Worm (Caenorhabditis elegans) whole organism, L3 larva: ENCODE results near the gene Y32G9A.5.

Source experiments
- R02D3.7 ChIP-seq: fragments of 150-350 bp; optimal IDR thresholded peaks from 2 replicates; lab custom pipeline; 2014; ENCODE audit warnings: missing biosample characterization, missing genetic modification characterization
- aly-2 ChIP-seq: fragments of 150-350 bp; optimal IDR thresholded peaks from 2 replicates; lab custom pipeline; 2014; ENCODE audit warnings: missing biosample characterization, missing genetic modification characterization
- ceh-28 ChIP-seq: fragments of 150-350 bp; optimal IDR thresholded peaks from 2 replicates; lab custom pipeline; 2014; ENCODE audit warnings: missing biosample characterization, missing genetic modification reagents, missing genetic modification characterization
- ceh-9 ChIP-seq: sonication (generic microtip); optimal IDR thresholded peaks from 2 replicates; lab custom pipeline; 2018; ENCODE audit warnings: missing biosample characterization, missing genetic modification characterization
- egl-27 ChIP-seq: sonication (generic microtip); optimal IDR thresholded peaks from 4 replicates; lab custom pipeline; 2017; ENCODE audit warnings: missing biosample characterization, missing genetic modification reagents, missing genetic modification characterization
- elt-1 ChIP-seq: fragments of 150-350 bp; optimal IDR thresholded peaks from 2 replicates; lab custom pipeline; 2014; ENCODE audit warnings: missing biosample characterization, missing genetic modification characterization
- elt-2 ChIP-seq: sonication (generic microtip); optimal IDR thresholded peaks from 2 replicates; lab custom pipeline; 2016; ENCODE audit warnings: missing genetic modification reagents, mild to moderate bottlenecking, missing genetic modification characterization, missing compliant biosample characterization
- eor-1 ChIP-seq, 2 experiments: fragments of 150-350 bp; optimal IDR thresholded peaks; 2 replicates each; lab custom pipeline; 2014 to 2018; ENCODE audit warnings: missing biosample characterization in 2 of 2, missing genetic modification characterization in 2 of 2
- fkh-10 ChIP-seq: sonication (generic microtip); optimal IDR thresholded peaks from 2 replicates; lab custom pipeline; 2017; ENCODE audit warnings: missing biosample characterization, missing genetic modification reagents, missing genetic modification characterization
- fkh-2 ChIP-seq: fragments of 150-350 bp; optimal IDR thresholded peaks from 2 replicates; lab custom pipeline; 2014; ENCODE audit warnings: missing biosample characterization, missing genetic modification reagents, missing genetic modification characterization
- fos-1 ChIP-seq: fragments of 150-350 bp; optimal IDR thresholded peaks from 2 replicates; lab custom pipeline; 2014; ENCODE audit warnings: missing biosample characterization, missing genetic modification characterization
- hmg-11 ChIP-seq: sonication (generic microtip); optimal IDR thresholded peaks from 2 replicates; lab custom pipeline; 2016; ENCODE audit warnings: missing genetic modification characterization, missing compliant biosample characterization
- lin-15B ChIP-seq: fragments of 150-350 bp; optimal IDR thresholded peaks from 2 replicates; lab custom pipeline; 2014; ENCODE audit warnings: missing biosample characterization, missing genetic modification characterization
- lin-39 ChIP-seq: fragments of 150-350 bp; optimal IDR thresholded peaks from 2 replicates; lab custom pipeline; 2018; ENCODE audit warnings: missing biosample characterization, missing genetic modification reagents, missing genetic modification characterization
- mdl-1 ChIP-seq: fragments of 150-350 bp; optimal IDR thresholded peaks from 2 replicates; lab custom pipeline; 2014; ENCODE audit warnings: missing biosample characterization, missing genetic modification characterization
- nfya-1 ChIP-seq: sonication (generic microtip); optimal IDR thresholded peaks from 2 replicates; lab custom pipeline; 2017; ENCODE audit warnings: missing genetic modification characterization, mild to moderate bottlenecking, missing compliant biosample characterization, antibody characterized with exemption, moderate library complexity; ENCODE audit not compliant: insufficient read depth
- nhr-11 ChIP-seq: fragments of 150-350 bp; optimal IDR thresholded peaks from 2 replicates; lab custom pipeline; 2014; ENCODE audit warnings: missing biosample characterization, missing genetic modification characterization
- nhr-12 ChIP-seq: fragments of 150-350 bp; optimal IDR thresholded peaks from 2 replicates; lab custom pipeline; 2014; ENCODE audit warnings: missing biosample characterization, missing genetic modification characterization
- nhr-23 ChIP-seq: fragments of 150-350 bp; optimal IDR thresholded peaks from 2 replicates; lab custom pipeline; 2014; ENCODE audit warnings: missing biosample characterization, missing genetic modification reagents, missing genetic modification characterization
- nhr-237 ChIP-seq: fragments of 150-350 bp; optimal IDR thresholded peaks from 2 replicates; lab custom pipeline; 2014; ENCODE audit warnings: missing biosample characterization, missing genetic modification characterization
- nhr-25 ChIP-seq: sonication (generic microtip); optimal IDR thresholded peaks from 2 replicates; lab custom pipeline; 2017; ENCODE audit warnings: missing biosample characterization, missing genetic modification characterization
- nhr-28 ChIP-seq: fragments of 150-350 bp; optimal IDR thresholded peaks from 2 replicates; lab custom pipeline; 2014; ENCODE audit warnings: missing biosample characterization, missing genetic modification characterization
- nhr-43 ChIP-seq: sonication (generic microtip); optimal IDR thresholded peaks from 2 replicates; lab custom pipeline; 2016; ENCODE audit warnings: mild to moderate bottlenecking, missing genetic modification characterization, missing compliant biosample characterization; ENCODE audit not compliant: poor library complexity, severe bottlenecking
- nhr-76 ChIP-seq: fragments of 150-350 bp; sonication (generic microtip); optimal IDR thresholded peaks from 5 replicates; lab custom pipeline; 2014; ENCODE audit warnings: missing biosample characterization, missing genetic modification characterization
- nhr-77 ChIP-seq: fragments of 150-350 bp; optimal IDR thresholded peaks from 2 replicates; lab custom pipeline; 2014; ENCODE audit warnings: missing biosample characterization, missing genetic modification characterization
- pha-4 ChIP-seq: fragments of 150-350 bp; optimal IDR thresholded peaks from 2 replicates; lab custom pipeline; 2014; ENCODE audit warnings: missing biosample characterization, missing genetic modification reagents, missing genetic modification characterization
- pqm-1 ChIP-seq: fragments of 150-350 bp; optimal IDR thresholded peaks from 2 replicates; lab custom pipeline; 2017; ENCODE audit warnings: missing biosample characterization, missing genetic modification characterization, inconsistent platforms
- sea-2 ChIP-seq: fragments of 150-350 bp; sonication (generic microtip); optimal IDR thresholded peaks from 4 replicates; lab custom pipeline; 2014; ENCODE audit warnings: missing biosample characterization, missing genetic modification reagents, missing genetic modification characterization
- skn-1 ChIP-seq: fragments of 150-350 bp; optimal IDR thresholded peaks from 2 replicates; lab custom pipeline; 2014; ENCODE audit warnings: missing biosample characterization, missing genetic modification characterization
- tbx-2 ChIP-seq: sonication (generic microtip); optimal IDR thresholded peaks from 2 replicates; lab custom pipeline; 2016; ENCODE audit warnings: mild to moderate bottlenecking, missing genetic modification characterization, missing compliant biosample characterization
- unc-62 ChIP-seq: fragments of 150-350 bp; sonication (generic microtip); optimal IDR thresholded peaks from 4 replicates; lab custom pipeline; 2014; ENCODE audit warnings: missing biosample characterization, missing genetic modification reagents, missing genetic modification characterization
- zag-1 ChIP-seq: fragments of 150-350 bp; optimal IDR thresholded peaks from 2 replicates; lab custom pipeline; 2014; ENCODE audit warnings: missing biosample characterization, missing genetic modification characterization
- ztf-11 ChIP-seq: fragments of 150-350 bp; optimal IDR thresholded peaks from 2 replicates; lab custom pipeline; 2014; ENCODE audit warnings: missing biosample characterization, missing genetic modification characterization
- ztf-4 ChIP-seq: fragments of 150-350 bp; optimal IDR thresholded peaks from 2 replicates; lab custom pipeline; 2014; ENCODE audit warnings: missing biosample characterization, missing genetic modification characterization

The Y32G9A.5 gene

DNA sequence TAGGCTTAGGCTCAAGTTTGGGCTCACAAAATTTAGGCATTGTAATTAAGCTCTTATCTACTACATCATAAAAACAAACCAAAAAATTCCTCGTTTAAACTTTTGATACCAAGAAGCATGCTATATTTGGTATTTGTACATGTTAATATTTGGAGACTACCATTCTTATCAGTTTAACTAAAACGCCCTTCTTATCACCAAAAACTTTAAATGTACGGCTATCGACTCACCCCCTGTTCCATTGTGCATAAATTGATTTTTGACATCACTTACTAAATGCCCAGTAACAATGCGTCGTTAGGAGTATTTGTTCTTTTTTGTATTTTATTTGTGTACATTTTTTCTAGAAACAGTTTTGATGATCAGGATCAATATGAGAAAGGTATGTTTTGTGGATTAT, 19.6 kb downstream of the Y32G9A.5 start, which contains the start of gene T06A1.5:
T06A1.5 (plus strand) TSS at position 209 of the 400 bp plus-strand sequence.
- peak; percentile 87 for TF ChIP-seq elt-2 (tag; lab: Kevin White, UChicago)
- no peak for TF ChIP-seq hmg-11 (tag; lab: Kevin White, UChicago)
- no peak for TF ChIP-seq sea-2 (GFP tag; lab: Kevin White, UChicago)
- TF ChIP-seq R02D3.7 (tag; lab: Kevin White, UChicago) = no peak
- TF ChIP-seq pha-4 (tag; lab: Kevin White, UChicago) = no peak
- TF ChIP-seq elt-1 (tag; lab: Kevin White, UChicago) = no peak
- TF ChIP-seq ztf-11 (tag; lab: Kevin White, UChicago) = no peak
- TF ChIP-seq pqm-1 (tag; lab: Kevin White, UChicago) = peak; percentile 89
- no peak for TF ChIP-seq lin-39
- no peak for TF ChIP-seq eor-1 (tag; optimal IDR thresholded peaks at IDR 0.05; lab: Kevin White, UChicago)
- no peak for TF ChIP-seq nhr-12 (tag; lab: Kevin White, UChicago)
- no peak for TF ChIP-seq aly-2 (tag; lab: Kevin White, UChicago)

DNA sequence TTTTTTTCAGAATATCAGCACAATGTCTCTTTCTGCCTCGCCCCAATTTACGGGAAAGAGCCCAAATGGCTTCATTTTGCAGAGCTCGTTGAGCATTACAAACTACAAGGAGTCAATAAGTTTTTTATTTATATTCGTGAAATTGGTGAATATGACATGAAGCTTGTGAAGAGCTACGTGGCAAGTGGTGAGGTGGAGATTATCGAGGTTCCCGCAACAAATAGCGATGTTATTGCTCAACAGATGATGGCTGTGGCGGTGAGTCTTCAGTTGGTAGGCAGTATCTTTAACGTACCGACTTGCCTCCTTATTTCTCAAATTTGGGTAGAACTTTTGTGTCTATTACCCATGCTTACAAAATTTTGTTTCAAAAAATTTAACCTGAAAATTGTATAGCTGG, 21.0 kb downstream of the Y32G9A.5 start:
- TF ChIP-seq nhr-43 (tag; lab: Kevin White, UChicago) (no peak), mdl-1 (tag; lab: Kevin White, UChicago) (no peak), fos-1 (tag; lab: Kevin White, UChicago) (no peak), nhr-76 (tag; lab: Kevin White, UChicago) (no peak), nhr-23 (tag; lab: Kevin White, UChicago) (no peak)

DNA sequence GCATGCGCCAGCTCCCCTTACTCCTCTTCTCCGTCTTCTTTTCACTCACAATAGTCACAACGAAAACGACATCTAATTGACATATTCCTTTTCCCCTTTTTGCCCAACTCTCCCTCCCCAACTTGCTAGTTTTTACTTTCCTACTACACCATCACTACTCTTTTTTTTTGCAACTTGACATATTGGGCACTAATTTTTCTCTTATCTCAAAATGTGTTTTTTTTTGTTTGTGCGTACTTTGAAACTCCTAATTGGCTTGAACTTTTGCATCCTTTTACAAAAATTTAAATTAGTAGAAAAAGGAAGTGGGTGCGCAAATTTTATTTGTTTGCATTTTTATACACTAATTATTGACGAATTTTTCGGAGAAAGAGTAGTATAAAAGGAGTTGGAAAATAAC, 28.0 kb downstream of the Y32G9A.5 start:
- TF ChIP-seq ztf-11 (tag; lab: Kevin White, UChicago) (no peak), zag-1 (tag; lab: Kevin White, UChicago) (no peak), nhr-11 (tag; lab: Kevin White, UChicago) (no peak)

DNA sequence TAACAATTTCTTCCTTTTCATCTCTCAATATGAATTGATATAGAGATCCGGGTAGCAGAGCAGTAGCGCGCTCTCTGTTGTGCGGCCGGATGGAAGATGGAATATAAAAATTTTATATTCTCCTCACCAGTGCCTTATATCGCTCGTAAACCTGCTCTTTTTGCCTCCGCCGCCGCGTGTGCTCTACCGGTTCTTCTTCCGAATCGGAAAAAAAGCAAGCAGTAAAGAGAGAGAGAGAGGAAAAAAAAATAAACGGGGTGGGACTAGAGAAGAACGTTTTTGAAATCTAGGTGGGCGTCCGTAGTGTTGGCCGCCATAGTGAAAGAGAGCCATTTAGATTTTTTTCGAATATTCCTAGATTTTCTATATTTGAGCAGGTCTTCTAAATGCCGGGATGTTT, 30.5 kb downstream of the Y32G9A.5 start, which contains the start of gene glb-25:
glb-25 (plus strand) TSS at position 301 of the 400 bp plus-strand sequence.
- TF ChIP-seq pha-4 (tag; lab: Kevin White, UChicago) (no peak), tbx-2 (tag; lab: Kevin White, UChicago) (no peak), ceh-9 (no peak), fkh-2 (tag; lab: Kevin White, UChicago) (no peak), R02D3.7 (tag; lab: Kevin White, UChicago) (no peak), ceh-28 (tag; lab: Kevin White, UChicago) (no peak), nhr-43 (tag; lab: Kevin White, UChicago) (no peak), nhr-11 (tag; lab: Kevin White, UChicago) (no peak), egl-27 (tag; lab: Kevin White, UChicago) (no peak), nhr-25 (tag; lab: Kevin White, UChicago) (no peak), nhr-28 (tag; lab: Kevin White, UChicago) (no peak), nhr-77 (tag; lab: Kevin White, UChicago) (no peak), nhr-12 (tag; lab: Kevin White, UChicago) (no peak), lin-39 (no peak), nhr-237 (tag; lab: Kevin White, UChicago) (no peak)

DNA sequence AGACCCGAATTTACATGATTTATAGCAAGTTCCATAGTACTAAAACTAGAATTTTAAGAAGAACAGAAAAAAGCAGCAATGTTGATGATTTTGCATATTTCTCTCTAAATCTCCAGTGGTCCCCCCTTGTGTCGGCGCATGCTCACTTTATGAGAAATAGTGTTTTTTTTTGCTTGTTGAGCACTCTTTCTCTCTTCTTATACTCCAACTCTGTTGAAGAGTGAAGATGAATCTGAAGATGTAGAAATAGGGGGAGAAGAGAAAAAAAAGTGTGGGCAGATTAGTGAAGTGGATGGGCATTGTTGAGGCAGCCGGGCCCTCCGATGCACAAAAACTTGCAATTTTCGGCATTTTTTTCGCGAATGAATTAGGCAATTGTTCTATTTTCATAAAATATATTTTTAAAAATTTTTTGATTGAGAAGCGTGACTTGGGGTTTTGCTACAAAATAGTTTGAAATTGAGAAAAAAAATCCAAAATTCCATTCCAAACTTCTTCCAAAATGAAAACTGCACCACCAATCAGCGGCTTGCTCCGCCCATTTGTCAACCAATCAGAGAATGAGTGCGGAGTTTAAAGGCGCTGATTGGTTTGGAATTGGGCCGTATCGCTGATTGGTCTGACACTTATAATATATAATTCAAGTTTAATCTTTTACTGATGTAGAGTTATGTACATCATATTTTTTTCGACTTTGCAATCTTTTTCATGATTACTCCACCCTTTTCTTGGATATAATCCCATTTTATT, 33.2 kb downstream of the Y32G9A.5 start:
- TF ChIP-seq fkh-10 (GFP tag; lab: Kevin White, UChicago) (peak; percentile 81), zag-1 (tag; lab: Kevin White, UChicago) (no peak), lin-39 (peak; percentile 35), hmg-11 (tag; lab: Kevin White, UChicago) (peak; percentile 5), nfya-1 (tag; lab: Kevin White, UChicago) (peak; percentile 90)

DNA sequence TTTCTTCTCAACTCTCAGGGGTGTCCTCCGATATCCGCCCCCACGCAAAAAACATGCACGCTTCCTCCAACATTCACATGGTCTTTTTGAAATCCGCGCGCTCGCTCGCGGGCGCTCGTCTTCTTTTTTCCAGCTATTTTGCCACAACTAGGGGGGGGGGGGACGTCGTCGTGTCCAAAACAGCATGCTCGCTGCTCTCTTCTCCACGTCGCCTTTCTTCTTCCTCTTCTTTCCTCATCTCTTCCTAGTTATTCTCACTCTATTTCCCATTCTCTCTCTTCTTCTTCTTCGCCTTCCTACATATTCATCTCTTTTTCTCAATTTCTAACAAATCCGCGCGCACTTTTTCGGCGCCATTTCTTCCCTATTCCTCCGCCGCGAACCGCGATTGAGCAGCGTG, 36.0 kb downstream of the Y32G9A.5 start:
- peak; percentile 73 for TF ChIP-seq hmg-11 (tag; lab: Kevin White, UChicago)
- peak; percentile 52 for TF ChIP-seq skn-1 (tag; lab: Kevin White, UChicago)
- peak; percentile 19 for TF ChIP-seq lin-15B (tag; lab: Kevin White, UChicago)
- no peak for TF ChIP-seq unc-62
- peak; percentile 63 for TF ChIP-seq nfya-1 (tag; lab: Kevin White, UChicago)
- no peak for TF ChIP-seq ztf-4 (tag; lab: Kevin White, UChicago)
- peak; percentile 83 for TF ChIP-seq lin-39
- TF ChIP-seq mdl-1 (tag; lab: Kevin White, UChicago) = peak; percentile 50
- peak; percentile 31 for TF ChIP-seq tbx-2 (tag; lab: Kevin White, UChicago)
- no peak for TF ChIP-seq elt-2 (tag; lab: Kevin White, UChicago)
- peak; percentile 45 for TF ChIP-seq fkh-10 (GFP tag; lab: Kevin White, UChicago)
